Worm (Caenorhabditis elegans) whole organism, midembryonic: Measurements from ENCODE around the gene C54E10.11.

Experiments
- T22C8.4 ChIP-seq: fragments of 200-800 bp; sonication (Bioruptor generic); IDR thresholded peaks from 2 replicates; pipeline ENCODE4 v1.3.6; 2022; ENCODE audit warnings: missing genetic modification characterization, missing compliant biosample characterization
- cog-1 ChIP-seq: sonication (generic microtip); optimal IDR thresholded peaks from 2 replicates; lab custom pipeline; 2016; ENCODE audit warnings: missing genetic modification characterization, missing compliant biosample characterization
- flt-1 ChIP-seq: fragments of 200-800 bp; sonication (Bioruptor generic); IDR thresholded peaks from 2 replicates; pipeline ENCODE4 v1.3.6; 2022; ENCODE audit warnings: missing genetic modification characterization, missing compliant biosample characterization
- med-1 ChIP-seq: sonication (generic microtip); optimal IDR thresholded peaks from 2 replicates; lab custom pipeline; 2017; ENCODE audit warnings: missing genetic modification characterization, mild to moderate bottlenecking, missing compliant biosample characterization, antibody characterized with exemption, missing genetic modification reagents; ENCODE audit not compliant: insufficient read depth
- ref-1 ChIP-seq: fragments of 200-800 bp; sonication (Bioruptor generic); conservative IDR thresholded peaks from 2 replicates; pipeline ENCODE4 v1.3.6; 2022; ENCODE audit warnings: missing genetic modification reagents, missing genetic modification characterization, missing compliant biosample characterization
- tab-1 ChIP-seq: fragments of 200-800 bp; sonication (Bioruptor generic); IDR thresholded peaks from 2 replicates; pipeline ENCODE4 v1.3.6; 2022; ENCODE audit warnings: missing genetic modification characterization, missing compliant biosample characterization
- ztf-23 ChIP-seq: fragments of 200-800 bp; sonication (Bioruptor generic); IDR thresholded peaks from 2 replicates; pipeline ENCODE4 v1.3.6; 2022; ENCODE audit warnings: missing genetic modification reagents, missing genetic modification characterization, missing compliant biosample characterization
- ztf-29 ChIP-seq: fragments of 200-800 bp; sonication (Bioruptor generic); IDR thresholded peaks from 2 replicates; pipeline ENCODE4 v1.3.6; 2022; ENCODE audit warnings: missing genetic modification reagents, missing genetic modification characterization, missing compliant biosample characterization

- no peak for TF ChIP-seq ztf-23 (GFP tag; lab: Robert Waterston, UW)
- no peak for TF ChIP-seq cog-1 (tag; lab: Kevin White, UChicago)
- no peak for TF ChIP-seq tab-1
- TF ChIP-seq T22C8.4, result no peak
- no peak for TF ChIP-seq med-1 (GFP tag; lab: Kevin White, UChicago)
- no peak for TF ChIP-seq ref-1 (GFP tag; lab: Robert Waterston, UW)
- TF ChIP-seq flt-1 (GFP tag; lab: Robert Waterston, UW), result no peak
- no peak for TF ChIP-seq ztf-29
Observed at ce11 chrV:18842468-18842867, 40.5 kb upstream of the C54E10.11 start.
